Fruit fly (Drosophila melanogaster): ENCODE measurements around the gene Invadolysin.

DNA sequence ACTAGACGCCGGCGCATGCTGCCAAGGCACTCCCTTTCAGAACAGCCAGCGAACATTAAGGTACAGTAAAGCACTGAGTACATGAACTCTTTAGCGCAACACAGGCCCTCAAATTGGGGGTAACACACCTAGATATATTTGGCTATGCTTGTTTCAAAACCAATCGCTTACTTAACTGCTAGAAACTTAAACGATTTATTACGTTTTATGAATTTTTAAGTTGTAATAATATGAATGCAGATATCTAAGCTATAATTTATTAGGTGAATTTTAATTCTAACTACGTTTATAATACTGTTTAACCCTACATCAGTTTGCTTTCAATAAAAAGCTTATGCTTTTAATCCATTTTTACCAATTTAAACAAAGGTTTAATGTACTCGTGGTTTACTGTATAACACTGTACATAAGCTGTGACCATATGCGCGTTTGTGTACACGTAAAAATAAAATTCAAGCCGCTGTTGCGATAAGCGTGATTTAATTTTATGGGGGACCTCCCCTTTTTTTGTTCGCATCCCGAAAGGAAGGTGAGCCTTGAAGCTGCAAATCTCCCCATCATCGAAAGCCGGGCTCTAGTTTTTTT, 32.6 kb downstream of the Invadolysin start:
- TF ChIP-seq EcR (GFP tag; optimal IDR thresholded peaks at IDR 0.05) (no peak), psq (optimal IDR thresholded peaks at IDR 0.05) (no peak), usp (GFP tag; optimal IDR thresholded peaks at IDR 0.05) (no peak), CG8478 (optimal IDR thresholded peaks at IDR 0.05) (no peak), Dll (optimal IDR thresholded peaks at IDR 0.05) (no peak)

Measured in whole organism.